Worm (Caenorhabditis elegans): ENCODE data around the gene dct-5.

Gene dct-5

ce11 chrII:5420947-5421614 is 15.7 kb downstream of the dct-5 start, which contains the start of gene tofu-6 (continued):
- 0 out of 2 replicates have a peak, but pooled peaks have one; percentile 59 for TF ChIP-seq B0019.2 (GFP tag; conservative IDR thresholded peaks at IDR 0.05)
- no peak for TF ChIP-seq egl-44 (GFP tag; IDR thresholded peaks at IDR 0.05)
- peak; percentile 96 for TF ChIP-seq lsl-1 (GFP tag; optimal IDR thresholded peaks at IDR 0.05)
- TF ChIP-seq ceh-100 (GFP tag; IDR thresholded peaks at IDR 0.05) = peak; percentile 26; the same call in 1 of the 2 replicates
- peak; percentile 90 for TF ChIP-seq ceh-91 (GFP tag; IDR thresholded peaks at IDR 0.05)
- peak; percentile 43 for TF ChIP-seq F49E8.2 (tag; optimal IDR thresholded peaks at IDR 0.05; ENCODE audit: insufficient read depth)
- TF ChIP-seq F23B12.7 (tag; optimal IDR thresholded peaks at IDR 0.05; ENCODE audit: insufficient read depth) = peak; percentile 61
- 0 out of 2 replicates have a peak, but pooled peaks have one; percentile 12 for TF ChIP-seq pbrm-1 (GFP tag; IDR thresholded peaks at IDR 0.05)
- TF ChIP-seq dpl-1 (GFP tag; optimal IDR thresholded peaks at IDR 0.05) = peak; percentile 83
- no peak for TF ChIP-seq C06A6.2 (GFP tag; conservative IDR thresholded peaks at IDR 0.05)
- peak; percentile 78 for TF ChIP-seq snpc-3.4 (tag; optimal IDR thresholded peaks at IDR 0.05)
- TF ChIP-seq B0336.3 (GFP tag; IDR thresholded peaks at IDR 0.05) = 0 out of 2 replicates have a peak, but pooled peaks have one; percentile 25
- TF ChIP-seq tlf-1 (GFP tag; optimal IDR thresholded peaks at IDR 0.05) = peak; percentile 39
- TF ChIP-seq ztf-22 (GFP tag; optimal IDR thresholded peaks at IDR 0.05) = no peak
- no peak for TF ChIP-seq snpc-4 (GFP tag; optimal IDR thresholded peaks at IDR 0.05)
- peak in 1 of 4 experiments; percentile 5 for TF ChIP-seq snpc-4 (tag; optimal IDR thresholded peaks at IDR 0.05)
- TF ChIP-seq attf-3 (GFP tag; conservative IDR thresholded peaks at IDR 0.05) = 0 out of 2 replicates have a peak, but pooled peaks have one; percentile 15
- peak; percentile 94 for TF ChIP-seq xnd-1 (tag; optimal IDR thresholded peaks at IDR 0.05)
- 0 out of 2 replicates have a peak, but pooled peaks have one; percentile 32 for TF ChIP-seq hmg-1.2 (GFP tag; IDR thresholded peaks at IDR 0.05)
- no peak for TF ChIP-seq chd-7 (tag; optimal IDR thresholded peaks at IDR 0.05)
- TF ChIP-seq ama-1 (optimal IDR thresholded peaks at IDR 0.05) = no peak
- TF ChIP-seq ama-1 (GFP tag; optimal IDR thresholded peaks at IDR 0.05) = no peak
- TF ChIP-seq madf-6 (GFP tag; IDR thresholded peaks at IDR 0.05) = peak; percentile 98
- peak; percentile 63 for TF ChIP-seq dox-1 (GFP tag; IDR thresholded peaks at IDR 0.05)

DNA sequence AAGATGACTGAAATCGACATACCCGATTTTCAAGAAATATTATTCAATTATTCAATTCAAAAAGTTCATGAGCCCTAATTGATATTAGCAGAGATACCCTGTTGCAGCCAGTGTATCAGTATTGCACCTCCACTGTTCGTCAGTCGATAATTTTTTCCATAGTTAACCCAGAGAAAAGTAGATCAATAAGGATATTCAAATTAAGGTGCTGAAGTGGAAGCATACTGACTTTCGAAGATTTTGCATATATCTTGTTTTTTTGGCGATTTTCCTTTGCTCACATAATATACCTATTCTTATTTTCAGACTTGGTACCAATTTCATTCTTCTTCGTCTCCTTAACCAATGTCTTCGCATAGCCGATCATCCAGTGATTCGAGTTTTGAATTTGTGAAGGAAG is 17.8 kb downstream of the dct-5 start, which contains the start of gene EEED8.15:
Gene EEED8.15 (plus strand): TSS at position 301 of the 400 bp plus-strand sequence.
- TF ChIP-seq tbx-9 (tag; optimal IDR thresholded peaks at IDR 0.05; ENCODE audit: borderline replicate concordance) (no peak), chd-7 (tag; optimal IDR thresholded peaks at IDR 0.05) (no peak), K11D2.4 (GFP tag; IDR thresholded peaks at IDR 0.05) (no peak), C17E4.6 (GFP tag; IDR thresholded peaks at IDR 0.05) (no peak), ztf-6 (GFP tag; IDR thresholded peaks at IDR 0.05) (no peak), rcor-1 (GFP tag; IDR thresholded peaks at IDR 0.05) (no peak), ZK185.1 (tag; optimal IDR thresholded peaks at IDR 0.05; ENCODE audit: poor library complexity, severe bottlenecking) (no peak), F10E7.11 (tag; optimal IDR thresholded peaks at IDR 0.05) (no peak), lin-35 (GFP tag; optimal IDR thresholded peaks at IDR 0.05) (no peak), nhr-120 (GFP tag; IDR thresholded peaks at IDR 0.05) (no peak), B0019.2 (GFP tag; conservative IDR thresholded peaks at IDR 0.05) (no peak), lsy-27 (tag; optimal IDR thresholded peaks at IDR 0.05; ENCODE audit: borderline replicate concordance, insufficient read depth) (no peak), efl-1 (GFP tag; optimal IDR thresholded peaks at IDR 0.05) (no peak), hsf-1 (GFP tag; IDR thresholded peaks at IDR 0.05) (no peak), D2030.7 (GFP tag; IDR thresholded peaks at IDR 0.05) (no peak)

Measured in whole organism, young adult.